Worm (Caenorhabditis elegans): ENCODE results near the gene copb-1.

Gene copb-1

DNA sequence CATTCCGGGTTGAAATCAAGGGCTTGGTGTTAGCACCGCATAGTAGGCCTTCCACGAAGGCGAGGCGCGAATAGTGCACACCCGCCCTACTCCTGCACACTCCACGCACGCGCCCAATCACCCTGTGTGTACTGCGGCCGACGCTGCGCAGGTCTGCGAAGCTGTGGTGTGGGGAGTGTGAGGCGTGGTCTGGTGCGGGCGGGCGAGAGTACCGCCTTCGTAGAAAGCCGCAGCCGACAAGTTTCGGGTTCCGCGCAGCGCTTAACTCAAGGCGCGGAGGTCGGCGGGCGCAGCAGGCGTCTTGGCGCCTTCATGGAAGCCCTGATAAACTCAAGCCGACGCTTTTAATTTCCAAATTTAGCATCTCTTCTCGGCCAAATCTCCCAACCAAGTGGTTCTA is 29.5 kb downstream of the copb-1 start:
- TF ChIP-seq snpc-4 (GFP tag; optimal IDR thresholded peaks at IDR 0.05) (no peak), snpc-4 (tag; optimal IDR thresholded peaks at IDR 0.05) (peak in 3 of 4 experiments; percentile 51 to 81 (median 58)), attf-3 (GFP tag; conservative IDR thresholded peaks at IDR 0.05) (no peak), egrh-3 (GFP tag; IDR thresholded peaks at IDR 0.05) (peak; percentile 84), T26A5.8 (tag; optimal IDR thresholded peaks at IDR 0.05) (no peak), chd-7 (tag; optimal IDR thresholded peaks at IDR 0.05) (peak; percentile 7), zfh-2 (GFP tag; conservative IDR thresholded peaks at IDR 0.05) (peak; percentile 93), snpc-1.1 (tag; optimal IDR thresholded peaks at IDR 0.05; ENCODE audit: insufficient read depth) (peak; percentile 59)

ce11 chrII:3109533-3109932 is 30.9 kb downstream of the copb-1 start:
- no peak for TF ChIP-seq hrde-1 (tag; optimal IDR thresholded peaks at IDR 0.05; ENCODE audit: borderline replicate concordance)
- no peak for TF ChIP-seq fkh-3 (tag; optimal IDR thresholded peaks at IDR 0.05)
- no peak for TF ChIP-seq Y67H2A.10 (GFP tag; conservative IDR thresholded peaks at IDR 0.05)
- no peak for TF ChIP-seq tbx-9 (tag; optimal IDR thresholded peaks at IDR 0.05; ENCODE audit: borderline replicate concordance)
- 0 out of 2 replicates have a peak, but pooled peaks have one; percentile 12 for TF ChIP-seq dox-1 (GFP tag; IDR thresholded peaks at IDR 0.05)
- TF ChIP-seq zfh-2 (GFP tag; conservative IDR thresholded peaks at IDR 0.05) = peak; percentile 55; the same call in 1 of the 2 replicates
- TF ChIP-seq unc-62 (GFP tag; optimal IDR thresholded peaks at IDR 0.05) = no peak
- no peak for TF ChIP-seq F57A8.1 (GFP tag; optimal IDR thresholded peaks at IDR 0.05)
- no peak for TF ChIP-seq ztf-28 (GFP tag; IDR thresholded peaks at IDR 0.05)
- TF ChIP-seq repo-1 (tag; optimal IDR thresholded peaks at IDR 0.05) = no peak
- TF ChIP-seq mel-28 (tag; optimal IDR thresholded peaks at IDR 0.05; ENCODE audit: borderline replicate concordance) = no peak
- no peak for TF ChIP-seq Y79H2A.3 (GFP tag; conservative IDR thresholded peaks at IDR 0.05)
- TF ChIP-seq unc-130 (GFP tag; optimal IDR thresholded peaks at IDR 0.05) = no peak

- peak; percentile 46; the same call in 1 of the 2 replicates for TF ChIP-seq zfh-2 (GFP tag; conservative IDR thresholded peaks at IDR 0.05)
- no peak for TF ChIP-seq K11D2.4 (GFP tag; IDR thresholded peaks at IDR 0.05)
- 0 out of 2 replicates have a peak, but pooled peaks have one; percentile 17 for TF ChIP-seq cebp-2 (GFP tag; IDR thresholded peaks at IDR 0.05)
- TF ChIP-seq bed-2 (GFP tag; IDR thresholded peaks at IDR 0.05) = no peak
- no peak for TF ChIP-seq Y95B8A.8 (GFP tag; IDR thresholded peaks at IDR 0.05)
- no peak for TF ChIP-seq bed-1 (GFP tag; IDR thresholded peaks at IDR 0.05)
- no peak for TF ChIP-seq lin-26 (GFP tag; IDR thresholded peaks at IDR 0.05)
- TF ChIP-seq Y53F4B.3 (GFP tag; IDR thresholded peaks at IDR 0.05) = no peak
- no peak for TF ChIP-seq F33H1.4 (GFP tag; IDR thresholded peaks at IDR 0.05)
- no peak for TF ChIP-seq nhr-90 (tag; optimal IDR thresholded peaks at IDR 0.05)
- TF ChIP-seq let-607 (tag; optimal IDR thresholded peaks at IDR 0.05) = no peak
- TF ChIP-seq ceh-79 (tag; optimal IDR thresholded peaks at IDR 0.05) = no peak
- TF ChIP-seq egrh-3 (GFP tag; IDR thresholded peaks at IDR 0.05) = peak; percentile 14; the same call in 1 of the 2 replicates
- no peak for TF ChIP-seq B0019.2 (GFP tag; conservative IDR thresholded peaks at IDR 0.05)
- TF ChIP-seq C06A6.2 (GFP tag; conservative IDR thresholded peaks at IDR 0.05) = no peak
- TF ChIP-seq lsy-27 (tag; optimal IDR thresholded peaks at IDR 0.05; ENCODE audit: borderline replicate concordance, insufficient read depth) = no peak
- TF ChIP-seq lsl-1 (GFP tag; optimal IDR thresholded peaks at IDR 0.05) = no peak
- TF ChIP-seq atf-7 (tag; optimal IDR thresholded peaks at IDR 0.05) = no peak
- TF ChIP-seq madf-10 (tag; optimal IDR thresholded peaks at IDR 0.05) = no peak
- no peak for TF ChIP-seq snpc-4 (GFP tag; optimal IDR thresholded peaks at IDR 0.05)
- peak in 2 of 4 experiments; percentile 57 to 74 for TF ChIP-seq snpc-4 (tag; optimal IDR thresholded peaks at IDR 0.05)
- no peak for TF ChIP-seq nfya-1 (tag; optimal IDR thresholded peaks at IDR 0.05; ENCODE audit: borderline replicate concordance, insufficient read depth)
- TF ChIP-seq hmg-1.2 (GFP tag; IDR thresholded peaks at IDR 0.05) = peak; percentile 10; the same call in 1 of the 2 replicates
- no peak for TF ChIP-seq aptf-3 (GFP tag; IDR thresholded peaks at IDR 0.05)
- 0 out of 2 replicates have a peak, but pooled peaks have one; percentile 7 for TF ChIP-seq attf-3 (GFP tag; conservative IDR thresholded peaks at IDR 0.05)
- TF ChIP-seq dox-1 (GFP tag; IDR thresholded peaks at IDR 0.05) = no peak
- no peak for TF ChIP-seq pha-4 (tag; optimal IDR thresholded peaks at IDR 0.05)
- TF ChIP-seq Y56A3A.18 (GFP tag; IDR thresholded peaks at IDR 0.05) = no peak
- TF ChIP-seq lag-1 (GFP tag; IDR thresholded peaks at IDR 0.05) = no peak
- no peak for TF ChIP-seq mcd-1 (GFP tag; IDR thresholded peaks at IDR 0.05)
Observed at ce11 chrII:3110099-3110498, 31.5 kb downstream of the copb-1 start.

All from whole organism, young adult.